Worm (Caenorhabditis elegans) whole organism, young adult: Measurements from ENCODE around the gene scp-1.

Source experiments
- F49E8.2 ChIP-seq: sonication (generic microtip); optimal IDR thresholded peaks from 3 replicates; lab custom pipeline; 2017; ENCODE audit warnings: missing genetic modification characterization, mild to moderate bottlenecking, missing compliant biosample characterization, antibody characterized with exemption, moderate library complexity; ENCODE audit not compliant: insufficient read depth
- F57A8.1 ChIP-seq: fragments of 200-800 bp; sonication (Bioruptor generic); optimal IDR thresholded peaks from 2 replicates; lab custom pipeline; 2018; ENCODE audit warnings: mild to moderate bottlenecking, missing genetic modification characterization, moderate library complexity, missing compliant biosample characterization
- F57C9.4 ChIP-seq: sonication (generic microtip); optimal IDR thresholded peaks from 2 replicates; lab custom pipeline; 2017; ENCODE audit warnings: mild to moderate bottlenecking, missing genetic modification characterization, missing compliant biosample characterization
- K11D2.4 ChIP-seq: fragments of 200-800 bp; sonication (Bioruptor generic); IDR thresholded peaks from 2 replicates; pipeline ENCODE4 v1.3.6; 2022; ENCODE audit warnings: missing genetic modification reagents, missing genetic modification characterization, missing compliant biosample characterization
- T26A5.8 ChIP-seq: sonication (generic microtip); optimal IDR thresholded peaks from 2 replicates; lab custom pipeline; 2016; ENCODE audit warnings: missing genetic modification characterization, missing compliant biosample characterization
- Y56A3A.18 ChIP-seq: fragments of 200-800 bp; sonication (Bioruptor generic); IDR thresholded peaks from 2 replicates; pipeline ENCODE4 v1.3.6; 2022; ENCODE audit warnings: missing genetic modification reagents, missing genetic modification characterization, missing compliant biosample characterization
- ZK185.1 ChIP-seq: sonication (generic microtip); optimal IDR thresholded peaks from 2 replicates; lab custom pipeline; 2016; ENCODE audit warnings: mild to moderate bottlenecking, missing genetic modification characterization, missing compliant biosample characterization; ENCODE audit not compliant: poor library complexity, severe bottlenecking
- ama-1 ChIP-seq, 3 experiments: fragments of 150-350 bp in 1 of 3; sonication (generic microtip) in 2 of 3; optimal IDR thresholded peaks; 2 replicates each; lab custom pipeline; 2014 to 2018; ENCODE audit warnings: missing biosample characterization in 2 of 3, missing genetic modification characterization in 2 of 3, missing genetic modification reagents in 2 of 3
- atf-7 ChIP-seq: sonication (generic microtip); optimal IDR thresholded peaks from 2 replicates; lab custom pipeline; 2017; ENCODE audit warnings: mild to moderate bottlenecking, missing genetic modification characterization, missing compliant biosample characterization
- attf-3 ChIP-seq: fragments of 200-800 bp; sonication (Bioruptor generic); conservative IDR thresholded peaks from 2 replicates; pipeline ENCODE4 v1.3.6; 2022; ENCODE audit warnings: missing genetic modification reagents, missing genetic modification characterization, missing compliant biosample characterization
- attf-5 ChIP-seq: fragments of 200-800 bp; sonication (Bioruptor generic); optimal IDR thresholded peaks from 2 replicates; lab custom pipeline; 2018; ENCODE audit warnings: mild to moderate bottlenecking, missing genetic modification characterization, missing compliant biosample characterization
- cebp-1 ChIP-seq, 2 experiments: fragments of 200-800 bp in 1 of 2; sonication (Bioruptor generic) in 1 of 2; sonication (generic microtip) in 1 of 2; IDR thresholded peaks in 1 of 2; optimal IDR thresholded peaks in 1 of 2; 2 replicates each; pipeline versions ENCODE4 v1.3.6 to Lab custom; 2017 to 2022; ENCODE audit warnings: missing compliant biosample characterization in 2 of 2, missing genetic modification characterization in 2 of 2, mild to moderate bottlenecking in 1 of 2, missing genetic modification reagents in 1 of 2, moderate library complexity in 1 of 2
- cebp-2 ChIP-seq: fragments of 200-800 bp; sonication (Bioruptor generic); IDR thresholded peaks from 2 replicates; pipeline ENCODE4 v1.3.6; 2022; ENCODE audit warnings: missing genetic modification characterization, missing compliant biosample characterization
- chd-7 ChIP-seq: sonication (generic microtip); optimal IDR thresholded peaks from 2 replicates; lab custom pipeline; 2016; ENCODE audit warnings: mild to moderate bottlenecking, missing genetic modification characterization, moderate library complexity, missing compliant biosample characterization
- die-1 ChIP-seq: sonication (generic microtip); optimal IDR thresholded peaks from 2 replicates; lab custom pipeline; 2016; ENCODE audit warnings: missing genotype, mild to moderate bottlenecking, missing genetic modification characterization, missing compliant biosample characterization
- dox-1 ChIP-seq: fragments of 200-800 bp; sonication (Bioruptor generic); IDR thresholded peaks from 2 replicates; pipeline ENCODE4 v1.3.6; 2022; ENCODE audit warnings: missing genetic modification reagents, missing genetic modification characterization, missing compliant biosample characterization
- dpl-1 ChIP-seq: fragments of 150-350 bp; optimal IDR thresholded peaks from 2 replicates; lab custom pipeline; 2014; ENCODE audit warnings: missing biosample characterization, missing genetic modification reagents, missing genetic modification characterization
- efl-1 ChIP-seq: fragments of 150-350 bp; optimal IDR thresholded peaks from 2 replicates; lab custom pipeline; 2014; ENCODE audit warnings: missing biosample characterization, missing genetic modification reagents, missing genetic modification characterization
- egrh-3 ChIP-seq: fragments of 200-800 bp; sonication (Bioruptor generic); IDR thresholded peaks from 2 replicates; pipeline ENCODE4 v1.3.6; 2022; ENCODE audit warnings: missing genetic modification reagents, missing genetic modification characterization, missing compliant biosample characterization
- ets-4 ChIP-seq: fragments of 200-800 bp; sonication (Bioruptor generic); optimal IDR thresholded peaks from 2 replicates; lab custom pipeline; 2018; ENCODE audit warnings: mild to moderate bottlenecking, missing genetic modification characterization, missing compliant biosample characterization
- fkh-3 ChIP-seq: sonication (generic microtip); optimal IDR thresholded peaks from 2 replicates; lab custom pipeline; 2016; ENCODE audit warnings: mild to moderate bottlenecking, missing genetic modification characterization, missing compliant biosample characterization
- hlh-26 ChIP-seq: fragments of 200-800 bp; sonication (Bioruptor generic); conservative IDR thresholded peaks from 2 replicates; pipeline ENCODE4 v1.3.6; 2022; ENCODE audit warnings: missing genetic modification reagents, missing genetic modification characterization, missing compliant biosample characterization
- hmg-1.2 ChIP-seq: fragments of 200-800 bp; sonication (Bioruptor generic); IDR thresholded peaks from 2 replicates; pipeline ENCODE4 v1.3.6; 2022; ENCODE audit warnings: missing genetic modification reagents, missing genetic modification characterization, missing compliant biosample characterization
- hrde-1 ChIP-seq: sonication (generic microtip); optimal IDR thresholded peaks from 2 replicates; lab custom pipeline; 2016; ENCODE audit warnings: missing genetic modification characterization, mild to moderate bottlenecking, missing compliant biosample characterization, moderate library complexity, missing genotype, missing genetic modification reagents, borderline replicate concordance
- lin-26 ChIP-seq: fragments of 200-800 bp; sonication (Bioruptor generic); IDR thresholded peaks from 2 replicates; pipeline ENCODE4 v1.3.6; 2022; ENCODE audit warnings: missing genetic modification reagents, missing genetic modification characterization, missing compliant biosample characterization
- lir-1 ChIP-seq: fragments of 200-800 bp; sonication (Bioruptor generic); conservative IDR thresholded peaks from 2 replicates; pipeline ENCODE4 v1.3.6; 2022; ENCODE audit warnings: missing genetic modification reagents, missing genetic modification characterization, missing compliant biosample characterization
- lsy-27 ChIP-seq: sonication (generic microtip); optimal IDR thresholded peaks from 2 replicates; lab custom pipeline; 2017; ENCODE audit warnings: missing genetic modification characterization, mild to moderate bottlenecking, missing compliant biosample characterization, antibody characterized with exemption, missing genotype, borderline replicate concordance; ENCODE audit not compliant: insufficient read depth
- madf-10 ChIP-seq: sonication (generic microtip); optimal IDR thresholded peaks from 2 replicates; lab custom pipeline; 2016; ENCODE audit warnings: mild to moderate bottlenecking, missing genetic modification characterization, missing compliant biosample characterization
- madf-8 ChIP-seq: fragments of 200-800 bp; sonication (Bioruptor generic); conservative IDR thresholded peaks from 2 replicates; pipeline ENCODE4 v1.3.6; 2022; ENCODE audit warnings: missing genetic modification reagents, missing genetic modification characterization, missing compliant biosample characterization
- nfya-2 ChIP-seq: fragments of 200-800 bp; sonication (Bioruptor generic); IDR thresholded peaks from 2 replicates; pipeline ENCODE4 v1.3.6; 2022; ENCODE audit warnings: missing genetic modification reagents, missing genetic modification characterization, missing compliant biosample characterization
- nfyb-1 ChIP-seq: fragments of 200-800 bp; sonication (Bioruptor generic); IDR thresholded peaks from 2 replicates; pipeline ENCODE4 v1.3.6; 2022; ENCODE audit warnings: missing genetic modification reagents, missing genetic modification characterization, missing compliant biosample characterization
- nhr-179 ChIP-seq: sonication (generic microtip); optimal IDR thresholded peaks from 2 replicates; lab custom pipeline; 2016; ENCODE audit warnings: mild to moderate bottlenecking, missing genetic modification characterization, missing compliant biosample characterization
- nhr-80 ChIP-seq: sonication (generic microtip); optimal IDR thresholded peaks from 2 replicates; lab custom pipeline; 2016; ENCODE audit warnings: missing genetic modification characterization, missing compliant biosample characterization
- pbrm-1 ChIP-seq: fragments of 200-800 bp; sonication (Bioruptor generic); IDR thresholded peaks from 2 replicates; pipeline ENCODE4 v1.3.6; 2022; ENCODE audit warnings: missing genetic modification reagents, missing genetic modification characterization, missing compliant biosample characterization
- repo-1 ChIP-seq: sonication (generic microtip); optimal IDR thresholded peaks from 2 replicates; lab custom pipeline; 2017; ENCODE audit warnings: mild to moderate bottlenecking, missing genetic modification characterization, missing compliant biosample characterization
- somi-1 ChIP-seq: fragments of 200-800 bp; sonication (Bioruptor generic); optimal IDR thresholded peaks from 2 replicates; lab custom pipeline; 2018; ENCODE audit warnings: mild to moderate bottlenecking, missing genetic modification characterization, missing compliant biosample characterization
- tbp1 ChIP-seq: fragments of 200-800 bp; sonication (Bioruptor generic); optimal IDR thresholded peaks from 2 replicates; lab custom pipeline; 2018; ENCODE audit warnings: mild to moderate bottlenecking, missing genetic modification characterization, missing compliant biosample characterization
- tlf-1 ChIP-seq: fragments of 200-800 bp; sonication (Bioruptor generic); optimal IDR thresholded peaks from 2 replicates; lab custom pipeline; 2018; ENCODE audit warnings: mild to moderate bottlenecking, missing genetic modification characterization, missing compliant biosample characterization
- zfh-2 ChIP-seq: fragments of 200-800 bp; sonication (Bioruptor generic); conservative IDR thresholded peaks from 2 replicates; pipeline ENCODE4 v1.3.6; 2022; ENCODE audit warnings: missing genetic modification reagents, missing genetic modification characterization, missing compliant biosample characterization
- zim-3 ChIP-seq: sonication (generic microtip); optimal IDR thresholded peaks from 2 replicates; lab custom pipeline; 2017; ENCODE audit warnings: mild to moderate bottlenecking, missing genetic modification characterization, moderate library complexity, missing compliant biosample characterization
- ztf-3 ChIP-seq: fragments of 200-800 bp; sonication (Bioruptor generic); optimal IDR thresholded peaks from 2 replicates; lab custom pipeline; 2018; ENCODE audit warnings: mild to moderate bottlenecking, missing genetic modification characterization, missing compliant biosample characterization
- ztf-6 ChIP-seq: fragments of 200-800 bp; sonication (Bioruptor generic); IDR thresholded peaks from 2 replicates; pipeline ENCODE4 v1.3.6; 2022; ENCODE audit warnings: missing genetic modification reagents, missing genetic modification characterization, missing compliant biosample characterization

scp-1 gene

DNA sequence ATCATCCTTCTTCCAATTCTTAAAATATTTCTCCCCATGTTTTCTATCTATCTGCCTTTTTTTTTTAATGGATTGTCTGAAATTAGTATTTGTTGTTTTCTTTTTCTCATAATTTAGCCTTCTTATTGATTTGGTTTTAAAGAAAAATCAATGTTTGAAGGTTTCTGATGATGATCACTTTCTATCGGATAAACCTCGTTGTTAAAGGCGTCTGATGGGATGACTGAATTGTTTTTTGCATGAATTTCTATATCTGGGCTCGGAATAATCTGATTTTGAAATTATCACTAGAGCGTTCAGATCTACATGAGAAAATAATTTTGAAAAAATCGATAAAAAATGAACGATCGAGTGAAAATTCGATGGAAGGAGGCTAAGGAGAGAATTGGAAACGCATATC is at the start of gene scp-1:
TSS of gene scp-1 (plus strand) at position 301 of the 400 bp plus-strand sequence.
- 0 out of 2 replicates have a peak, but pooled peaks have one; percentile 11 for TF ChIP-seq pbrm-1 (GFP tag; lab: Robert Waterston, UW)
- no peak for TF ChIP-seq hmg-1.2
- TF ChIP-seq, all 124 proteins: peak for 1

DNA sequence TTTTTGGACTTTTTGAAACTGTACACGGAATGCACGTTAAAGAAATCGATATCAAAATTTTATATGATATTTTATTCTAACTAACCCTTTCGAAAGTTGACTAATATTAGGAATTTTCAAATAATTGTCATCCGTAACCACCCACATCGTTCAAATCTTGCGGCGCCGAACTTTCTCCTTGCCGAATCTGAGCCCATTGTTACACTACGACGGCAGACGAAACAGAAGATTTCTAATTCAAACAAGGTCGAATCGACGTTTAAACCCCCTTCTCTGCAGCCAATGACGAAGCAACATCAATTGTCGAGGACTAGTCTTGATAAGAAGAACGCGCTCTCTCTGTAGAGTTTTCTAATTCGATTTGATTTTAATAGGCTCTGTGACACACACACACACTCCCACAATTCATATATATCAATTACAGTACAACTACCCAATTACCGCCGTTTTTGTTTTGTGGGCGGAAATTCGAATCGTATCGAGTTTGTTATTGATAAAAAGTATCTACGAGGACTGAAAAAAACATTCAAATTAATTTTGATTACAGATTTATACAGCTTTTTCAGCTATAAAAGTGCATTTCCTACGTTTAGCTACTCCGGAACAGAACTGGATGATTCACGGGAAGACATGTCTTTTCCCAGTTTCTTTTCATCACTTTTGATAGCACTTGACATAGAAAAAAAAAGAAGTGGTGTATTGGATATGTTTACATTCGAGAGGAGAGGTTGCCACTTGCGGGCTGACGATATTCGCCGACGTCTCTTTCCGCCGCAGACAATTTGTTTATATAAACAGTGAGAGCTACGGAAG is 49.2 kb upstream of the scp-1 start:
- TF ChIP-seq tbp1: no peak
- 0 out of 2 replicates have a peak, but pooled peaks have one; percentile 3 for TF ChIP-seq nfyb-1 (GFP tag; lab: Robert Waterston, UW)
- TF ChIP-seq ets-4 (GFP tag; lab: Kevin White, UChicago): no peak
- TF ChIP-seq dox-1: no peak
- no peak for TF ChIP-seq F49E8.2 (tag; lab: Kevin White, UChicago)
- TF ChIP-seq nhr-179: no peak
- TF ChIP-seq efl-1 (GFP tag; lab: Kevin White, UChicago): no peak
- no peak for TF ChIP-seq egrh-3 (GFP tag; lab: Robert Waterston, UW)
- TF ChIP-seq madf-10: peak; percentile 64
- no peak for TF ChIP-seq ama-1 (optimal IDR thresholded peaks at IDR 0.05; lab: Kevin White, UChicago)
- no peak for TF ChIP-seq ama-1 (GFP tag; optimal IDR thresholded peaks at IDR 0.05; lab: Kevin White, UChicago)
- TF ChIP-seq ztf-3 (GFP tag; lab: Kevin White, UChicago): no peak
- TF ChIP-seq ZK185.1 (tag; lab: Kevin White, UChicago): peak; percentile 19
- TF ChIP-seq madf-8 (GFP tag; lab: Robert Waterston, UW): no peak
- no peak for TF ChIP-seq chd-7 (tag; lab: Kevin White, UChicago)
- no peak for TF ChIP-seq fkh-3 (tag; lab: Kevin White, UChicago)
- 0 out of 2 replicates have a peak, but pooled peaks have one; percentile 19 for TF ChIP-seq K11D2.4
- TF ChIP-seq nfya-2: no peak
- TF ChIP-seq attf-3: no peak
- TF ChIP-seq zfh-2: 0 out of 2 replicates have a peak, but pooled peaks have one; percentile 43
- TF ChIP-seq Y56A3A.18 (GFP tag; lab: Robert Waterston, UW): peak; percentile 38; the same call in 1 of the 2 replicates
- TF ChIP-seq lin-26 (GFP tag; lab: Robert Waterston, UW): peak; percentile 68
- no peak for TF ChIP-seq repo-1 (tag; lab: Kevin White, UChicago)
- no peak for TF ChIP-seq hrde-1 (tag; lab: Kevin White, UChicago)
- no peak for TF ChIP-seq die-1
- no peak for TF ChIP-seq dpl-1
- peak; percentile 11 for TF ChIP-seq nhr-80
- TF ChIP-seq zim-3 (tag; lab: Kevin White, UChicago): no peak
- TF ChIP-seq, all 124 proteins: peak for 8

DNA sequence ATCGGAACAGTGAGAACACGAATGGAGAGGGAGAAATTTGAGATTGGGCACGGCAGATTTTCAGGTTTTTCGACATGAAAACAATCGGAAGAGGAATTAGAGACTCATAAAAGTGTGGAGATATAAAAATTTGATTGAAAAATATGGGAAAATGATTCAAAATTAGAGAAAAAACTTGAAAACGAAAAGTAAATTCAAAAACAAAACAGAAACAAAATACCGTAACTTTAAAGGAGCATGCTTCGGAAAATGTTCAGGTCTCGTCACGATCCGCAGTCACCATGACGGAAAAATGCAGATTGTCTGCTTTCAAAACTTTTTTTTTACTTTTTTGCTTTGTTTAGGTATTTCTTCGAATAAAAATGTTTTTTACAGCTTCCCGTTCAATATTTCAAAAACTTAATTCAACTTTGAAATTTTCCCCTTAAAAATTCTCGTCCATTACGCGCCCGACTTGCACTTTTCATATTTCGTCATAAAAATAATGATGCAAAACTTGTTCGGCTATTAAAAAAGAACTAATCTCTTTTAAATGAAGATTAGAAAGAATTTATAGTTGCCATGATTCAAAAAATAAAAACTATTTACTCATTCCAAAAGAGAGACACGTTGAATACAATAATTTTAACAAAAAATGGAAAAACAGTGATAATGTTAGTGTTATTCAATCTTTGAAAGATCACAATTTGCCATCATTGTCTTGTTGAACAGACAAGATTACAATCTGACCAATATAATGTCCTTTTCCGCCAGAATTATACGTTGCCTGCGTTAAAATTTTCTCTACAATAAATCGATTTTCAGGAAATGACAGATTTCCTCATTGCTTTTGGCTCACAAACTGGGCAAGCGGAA is 48.4 kb upstream of the scp-1 start, which contains the start of gene mtrr-1:
TSS of gene mtrr-1 (plus strand) at position 805 of the 855 bp plus-strand sequence.
- no peak for TF ChIP-seq ztf-6
- no peak for TF ChIP-seq F57A8.1 (GFP tag; lab: Kevin White, UChicago)
- TF ChIP-seq attf-5 (GFP tag; lab: Kevin White, UChicago): no peak
- TF ChIP-seq hlh-26 (GFP tag; lab: Robert Waterston, UW): no peak
- no peak for TF ChIP-seq F57C9.4 (tag; lab: Kevin White, UChicago)
- TF ChIP-seq lir-1: peak; percentile 5; the same call in 1 of the 2 replicates
- TF ChIP-seq cebp-2 (GFP tag; lab: Robert Waterston, UW): no peak
- no peak for TF ChIP-seq cebp-1 (GFP tag; IDR thresholded peaks at IDR 0.05; lab: Robert Waterston, UW)
- TF ChIP-seq cebp-1 (tag; optimal IDR thresholded peaks at IDR 0.05; lab: Kevin White, UChicago): peak; percentile 11
- no peak for TF ChIP-seq atf-7 (tag; lab: Kevin White, UChicago)
- TF ChIP-seq tbp1: peak; percentile 18
- TF ChIP-seq madf-8 (GFP tag; lab: Robert Waterston, UW): peak; percentile 57
- peak; percentile 49 for TF ChIP-seq ZK185.1 (tag; lab: Kevin White, UChicago)
- no peak for TF ChIP-seq pbrm-1 (GFP tag; lab: Robert Waterston, UW)
- TF ChIP-seq efl-1 (GFP tag; lab: Kevin White, UChicago): peak; percentile 37
- TF ChIP-seq tlf-1: peak; percentile 7
- TF ChIP-seq somi-1: no peak
- TF ChIP-seq lsy-27 (tag; lab: Kevin White, UChicago): no peak
- TF ChIP-seq T26A5.8 (tag; lab: Kevin White, UChicago): no peak
